Fruit fly (Drosophila melanogaster): ENCODE measurements around the gene nmo.

DNA sequence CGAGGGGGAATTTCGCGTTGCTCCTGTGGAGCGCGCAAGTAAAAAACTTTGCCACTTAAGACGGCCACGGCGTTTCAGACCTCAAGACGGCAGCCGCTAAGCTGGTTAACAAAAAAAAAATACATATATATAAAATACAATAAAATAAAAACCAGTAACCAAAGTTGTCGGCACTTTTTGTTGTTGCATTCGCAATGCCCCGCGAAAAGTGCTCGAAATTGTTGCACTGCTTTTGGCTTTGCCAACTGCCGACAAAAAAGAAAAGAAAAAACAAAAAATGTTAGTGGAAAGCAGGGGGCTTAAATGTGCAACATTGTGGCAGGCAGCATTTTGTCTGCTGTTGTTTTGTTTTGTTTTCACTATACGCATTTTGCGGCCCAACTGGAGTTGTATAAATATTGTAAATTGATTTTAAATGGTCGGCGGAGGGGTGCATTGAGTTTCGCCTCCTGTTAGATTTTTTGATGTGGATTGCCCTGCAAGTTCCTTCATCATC is 66.1 kb downstream of the nmo start:
- TF ChIP-seq Gug (GFP tag; IDR thresholded peaks at IDR 0.05), result no peak
- TF ChIP-seq CG32006 (GFP tag; optimal IDR thresholded peaks at IDR 0.05), result no peak
- no peak for TF ChIP-seq CG6854 (GFP tag; optimal IDR thresholded peaks at IDR 0.05)
- no peak for TF ChIP-seq CG10631 (GFP tag; optimal IDR thresholded peaks at IDR 0.05)
- TF ChIP-seq CG10669 (GFP tag; optimal IDR thresholded peaks at IDR 0.05), result no peak
- no peak for TF ChIP-seq Hr39 (GFP tag; optimal IDR thresholded peaks at IDR 0.05)
- no peak for TF ChIP-seq fkh (GFP tag; optimal IDR thresholded peaks at IDR 0.05)
- no peak for TF ChIP-seq Ets96B (tag; optimal IDR thresholded peaks at IDR 0.05)
- no peak for TF ChIP-seq Lpt (GFP tag; optimal IDR thresholded peaks at IDR 0.05)
- no peak for TF ChIP-seq achi (GFP tag; optimal IDR thresholded peaks at IDR 0.05)
- no peak for TF ChIP-seq CG7368 (GFP tag; optimal IDR thresholded peaks at IDR 0.05)

All from whole organism, prepupa.